Worm (Caenorhabditis elegans) whole organism, L1 larva: ENCODE results near the gene C14E2.3.

Experiments used
- C16A3.4 ChIP-seq: fragments of 150-350 bp; optimal IDR thresholded peaks from 2 replicates; lab custom pipeline; 2014; ENCODE audit warnings: missing biosample characterization, missing genetic modification characterization
- C34B4.2 ChIP-seq: sonication (generic microtip); optimal IDR thresholded peaks from 2 replicates; lab custom pipeline; 2017; ENCODE audit warnings: mild to moderate bottlenecking, missing genetic modification characterization, missing compliant biosample characterization
- F16B12.6 ChIP-seq: fragments of 150-350 bp; optimal IDR thresholded peaks from 2 replicates; lab custom pipeline; 2014; ENCODE audit warnings: missing biosample characterization, missing genetic modification characterization
- Y116A8C.19 ChIP-seq: sonication (generic microtip); optimal IDR thresholded peaks from 2 replicates; lab custom pipeline; 2016; ENCODE audit warnings: missing compliant biosample characterization, missing genetic modification characterization, borderline replicate concordance
- aly-2 ChIP-seq: fragments of 150-350 bp; optimal IDR thresholded peaks from 2 replicates; lab custom pipeline; 2014; ENCODE audit warnings: missing biosample characterization, missing genetic modification characterization
- ama-1 ChIP-seq: fragments of 150-350 bp; optimal IDR thresholded peaks from 2 replicates; lab custom pipeline; 2014
- blmp-1 ChIP-seq: fragments of 150-350 bp; optimal IDR thresholded peaks from 2 replicates; lab custom pipeline; 2014; ENCODE audit warnings: missing biosample characterization, missing genetic modification characterization
- ceh-63 ChIP-seq: fragments of 200-800 bp; sonication (Bioruptor generic); optimal IDR thresholded peaks from 2 replicates; lab custom pipeline; 2018; ENCODE audit warnings: mild to moderate bottlenecking, missing genetic modification characterization, missing compliant biosample characterization
- ceh-8 ChIP-seq: fragments of 200-800 bp; sonication (Bioruptor generic); optimal IDR thresholded peaks from 2 replicates; lab custom pipeline; 2018; ENCODE audit warnings: mild to moderate bottlenecking, missing genetic modification characterization, moderate library complexity, missing compliant biosample characterization
- ceh-82 ChIP-seq, 3 experiments: fragments of 150-350 bp in 1 of 3; sonication (generic microtip) in 2 of 3; optimal IDR thresholded peaks; 2 replicates each; lab custom pipeline; 2014 to 2017; ENCODE audit warnings: missing biosample characterization in 3 of 3, missing genetic modification characterization in 3 of 3
- ceh-90 ChIP-seq: sonication (generic microtip); optimal IDR thresholded peaks from 2 replicates; lab custom pipeline; 2016; ENCODE audit warnings: missing genetic modification characterization, missing compliant biosample characterization
- dpl-1 ChIP-seq, 3 experiments: fragments of 150-350 bp in 2 of 3; sonication (generic microtip) in 1 of 3; optimal IDR thresholded peaks; 2 replicates each; lab custom pipeline; 2014 to 2017; ENCODE audit warnings: missing biosample characterization in 3 of 3, missing genetic modification characterization in 3 of 3, missing genetic modification reagents in 3 of 3
- efl-1 ChIP-seq, 4 experiments: fragments of 150-350 bp; optimal IDR thresholded peaks in 3 of 4; peaks in 1 of 4; 1 replicate in 1 of 4; 2 replicates in 3 of 4; lab custom pipeline; 2014; ENCODE audit warnings: missing biosample characterization in 2 of 4, missing genetic modification characterization in 2 of 4, missing genetic modification reagents in 2 of 4
- efl-3 ChIP-seq: fragments of 200-800 bp; sonication (Bioruptor generic); optimal IDR thresholded peaks from 2 replicates; lab custom pipeline; 2018; ENCODE audit warnings: mild to moderate bottlenecking, missing genetic modification characterization, missing compliant biosample characterization
- egl-13 ChIP-seq: sonication (generic microtip); optimal IDR thresholded peaks from 2 replicates; lab custom pipeline; 2016; ENCODE audit warnings: missing genotype, missing genetic modification reagents, missing genetic modification characterization, missing compliant biosample characterization
- elt-3 ChIP-seq, 6 experiments: fragments of 150-350 bp in 1 of 6; sonication (generic microtip); optimal IDR thresholded peaks; 2 replicates each; lab custom pipeline; 2017 to 2018; ENCODE audit warnings: missing biosample characterization in 6 of 6, missing genetic modification characterization in 6 of 6, inconsistent platforms in 1 of 6
- fos-1 ChIP-seq: fragments of 150-350 bp; optimal IDR thresholded peaks from 2 replicates; lab custom pipeline; 2014; ENCODE audit warnings: missing biosample characterization, missing genetic modification characterization
- grh-1 ChIP-seq: fragments of 200-800 bp; sonication (Bioruptor generic); IDR thresholded peaks from 2 replicates; pipeline ENCODE4 v1.3.6; 2022; ENCODE audit warnings: missing genetic modification reagents, missing genetic modification characterization, missing compliant biosample characterization
- hlh-17 ChIP-seq: fragments of 200-800 bp; sonication (Bioruptor generic); optimal IDR thresholded peaks from 2 replicates; lab custom pipeline; 2018; ENCODE audit warnings: missing genetic modification characterization, mild to moderate bottlenecking, missing compliant biosample characterization, moderate library complexity, borderline replicate concordance
- hlh-4 ChIP-seq: sonication (generic microtip); optimal IDR thresholded peaks from 2 replicates; lab custom pipeline; 2016; ENCODE audit warnings: mild to moderate bottlenecking, missing genetic modification characterization, missing compliant biosample characterization
- hpl-2 ChIP-seq: fragments of 150-350 bp; optimal IDR thresholded peaks from 2 replicates; lab custom pipeline; 2014; ENCODE audit warnings: missing biosample characterization, missing genetic modification reagents, missing genetic modification characterization
- jun-1 ChIP-seq: fragments of 150-350 bp; optimal IDR thresholded peaks from 2 replicates; lab custom pipeline; 2014; ENCODE audit warnings: missing biosample characterization, missing genetic modification reagents, missing genetic modification characterization
- lin-15B ChIP-seq: fragments of 150-350 bp; sonication (generic microtip); optimal IDR thresholded peaks from 3 replicates; lab custom pipeline; 2014; ENCODE audit warnings: missing biosample characterization, missing genetic modification characterization
- lin-35 ChIP-seq, 2 experiments: fragments of 150-350 bp; optimal IDR thresholded peaks; 2 replicates each; lab custom pipeline; 2014; ENCODE audit warnings: missing biosample characterization in 2 of 2, missing genetic modification characterization in 2 of 2, missing genetic modification reagents in 2 of 2
- lin-39 ChIP-seq: fragments of 150-350 bp; optimal IDR thresholded peaks from 2 replicates; lab custom pipeline; 2014; ENCODE audit warnings: missing biosample characterization, missing genetic modification reagents, missing genetic modification characterization
- lsy-2 ChIP-seq, 2 experiments: fragments of 150-350 bp; optimal IDR thresholded peaks; 2 replicates each; lab custom pipeline; 2014; ENCODE audit warnings: missing biosample characterization in 2 of 2, missing genetic modification characterization in 2 of 2
- mef-2 ChIP-seq: fragments of 150-350 bp; optimal IDR thresholded peaks from 2 replicates; lab custom pipeline; 2014; ENCODE audit warnings: missing biosample characterization, missing genetic modification characterization
- nhr-11 ChIP-seq: fragments of 150-350 bp; optimal IDR thresholded peaks from 2 replicates; lab custom pipeline; 2014; ENCODE audit warnings: missing biosample characterization, missing genetic modification characterization
- nhr-20 ChIP-seq: sonication (generic microtip); optimal IDR thresholded peaks from 2 replicates; lab custom pipeline; 2016; ENCODE audit warnings: mild to moderate bottlenecking, missing genetic modification characterization, missing compliant biosample characterization
- nhr-237 ChIP-seq: fragments of 150-350 bp; optimal IDR thresholded peaks from 2 replicates; lab custom pipeline; 2014; ENCODE audit warnings: missing biosample characterization, missing genetic modification characterization
- nhr-71 ChIP-seq: sonication (generic microtip); optimal IDR thresholded peaks from 2 replicates; lab custom pipeline; 2016; ENCODE audit warnings: mild to moderate bottlenecking, missing genetic modification characterization, moderate library complexity, missing compliant biosample characterization
- nhr-77 ChIP-seq: fragments of 150-350 bp; optimal IDR thresholded peaks from 2 replicates; lab custom pipeline; 2014; ENCODE audit warnings: missing biosample characterization, missing genetic modification characterization
- nhr-85 ChIP-seq: sonication (generic microtip); peaks from one replicate; lab custom pipeline; 2016; ENCODE audit warnings: missing genetic modification characterization, inconsistent platforms, missing compliant biosample characterization
- pag-3 ChIP-seq: sonication (generic microtip); optimal IDR thresholded peaks from 2 replicates; lab custom pipeline; 2017; ENCODE audit warnings: missing genetic modification characterization, mild to moderate bottlenecking, missing compliant biosample characterization, antibody characterized with exemption, borderline replicate concordance; ENCODE audit not compliant: insufficient read depth
- pqm-1 ChIP-seq: sonication (generic microtip); optimal IDR thresholded peaks from 3 replicates; lab custom pipeline; 2017; ENCODE audit warnings: missing biosample characterization, missing genetic modification characterization
- skn-1 ChIP-seq: fragments of 150-350 bp; optimal IDR thresholded peaks from 2 replicates; lab custom pipeline; 2014; ENCODE audit warnings: missing biosample characterization, missing genetic modification characterization
- snpc-4 ChIP-seq: fragments of 150-350 bp; optimal IDR thresholded peaks from 2 replicates; lab custom pipeline; 2014; ENCODE audit warnings: missing biosample characterization, missing genetic modification characterization
- snu-23 ChIP-seq: sonication (generic microtip); optimal IDR thresholded peaks from 2 replicates; lab custom pipeline; 2016; ENCODE audit warnings: missing genetic modification characterization, missing compliant biosample characterization
- sptf-1 ChIP-seq: fragments of 150-350 bp; optimal IDR thresholded peaks from 2 replicates; lab custom pipeline; 2014; ENCODE audit warnings: missing biosample characterization, missing genetic modification characterization
- swsn-7 ChIP-seq: sonication (generic microtip); optimal IDR thresholded peaks from 2 replicates; lab custom pipeline; 2016; ENCODE audit warnings: missing genetic modification characterization, missing compliant biosample characterization
- tbx-2 ChIP-seq: sonication (generic microtip); optimal IDR thresholded peaks from 2 replicates; lab custom pipeline; 2016; ENCODE audit warnings: missing genetic modification characterization, missing compliant biosample characterization
- unc-130 ChIP-seq: fragments of 150-350 bp; optimal IDR thresholded peaks from 2 replicates; lab custom pipeline; 2017; ENCODE audit warnings: missing biosample characterization, missing genetic modification characterization, inconsistent platforms
- unc-30 ChIP-seq: sonication (generic microtip); optimal IDR thresholded peaks from 2 replicates; lab custom pipeline; 2017; ENCODE audit warnings: missing biosample characterization, missing genetic modification characterization
- unc-86 ChIP-seq: sonication (generic microtip); optimal IDR thresholded peaks from 2 replicates; lab custom pipeline; 2016; ENCODE audit warnings: missing genetic modification characterization, missing compliant biosample characterization
- xbp-1 ChIP-seq: sonication (generic microtip); optimal IDR thresholded peaks from 2 replicates; lab custom pipeline; 2016; ENCODE audit warnings: missing genetic modification characterization, missing compliant biosample characterization
- zip-4 ChIP-seq: fragments of 200-800 bp; sonication (Bioruptor generic); optimal IDR thresholded peaks from 2 replicates; lab custom pipeline; 2018; ENCODE audit warnings: mild to moderate bottlenecking, missing genetic modification characterization, moderate library complexity, missing compliant biosample characterization
- ztf-11 ChIP-seq, 2 experiments: sonication (generic microtip); optimal IDR thresholded peaks; 2 replicates each; lab custom pipeline; 2016 to 2017; ENCODE audit warnings: missing genetic modification characterization in 2 of 2, missing biosample characterization in 1 of 2, missing compliant biosample characterization in 1 of 2
- ztf-4 ChIP-seq: fragments of 150-350 bp; optimal IDR thresholded peaks from 2 replicates; lab custom pipeline; 2014; ENCODE audit warnings: missing biosample characterization, missing genetic modification characterization

C14E2.3 gene

ce11 chrX:1811436-1811835 lies at the start of gene C14E2.3:
C14E2.3 (minus strand) TSS chrX:1811536.
- TF ChIP-seq blmp-1 (no peak), lin-15B (tag; lab: Kevin White, UChicago) (no peak), zip-4 (GFP tag; lab: Kevin White, UChicago) (no peak), snu-23 (GFP tag; lab: Kevin White, UChicago) (no peak), ceh-82 (tag; optimal IDR thresholded peaks at IDR 0.05; lab: Kevin White, UChicago) (no peak), tbx-2 (tag; lab: Kevin White, UChicago) (no peak), snpc-4 (no peak), hlh-17 (GFP tag; lab: Kevin White, UChicago) (no peak), fos-1 (tag; lab: Kevin White, UChicago) (no peak), pag-3 (no peak), ceh-90 (tag; lab: Kevin White, UChicago) (no peak)
- TF ChIP-seq, all 84 proteins: peak for 0

ce11 chrX:1860422-1860821 lies 49.1 kb upstream of the C14E2.3 start, which contains the start of gene T26C11.8:
T26C11.8 (plus strand) TSS chrX:1860722.
- no peak for TF ChIP-seq skn-1

ce11 chrX:1858616-1859015 lies 47.3 kb upstream of the C14E2.3 start:
- peak; percentile 66 for TF ChIP-seq nhr-20 (tag; lab: Kevin White, UChicago)
- TF ChIP-seq snpc-4 = no peak
- TF ChIP-seq swsn-7 = peak; percentile 56
- TF ChIP-seq Y116A8C.19 (tag; lab: Kevin White, UChicago) = no peak
- peak; percentile 20 for TF ChIP-seq unc-86 (tag; lab: Kevin White, UChicago)
- TF ChIP-seq pqm-1 (tag; lab: Kevin White, UChicago) = no peak
- peak in 1 of 3 experiments; percentile 9 for TF ChIP-seq dpl-1 (GFP tag; optimal IDR thresholded peaks at IDR 0.05; lab: Kevin White, UChicago)
- TF ChIP-seq ceh-63 (GFP tag; lab: Kevin White, UChicago) = no peak
- TF ChIP-seq aly-2 (tag; lab: Kevin White, UChicago) = no peak
- no peak for TF ChIP-seq unc-130 (tag; lab: Kevin White, UChicago)
- TF ChIP-seq efl-3 (GFP tag; lab: Kevin White, UChicago) = no peak
- no peak for TF ChIP-seq pag-3
- peak; percentile 24 for TF ChIP-seq C16A3.4 (tag; lab: Kevin White, UChicago)
- no peak for TF ChIP-seq hlh-17 (GFP tag; lab: Kevin White, UChicago)
- peak; percentile 60 for TF ChIP-seq nhr-85
- TF ChIP-seq hlh-4 = no peak
- no peak for TF ChIP-seq ceh-90 (tag; lab: Kevin White, UChicago)
- TF ChIP-seq elt-3 (tag; optimal IDR thresholded peaks at IDR 0.05; lab: Kevin White, UChicago) = peak in 2 of 6 experiments; percentile 6 to 12
- TF ChIP-seq C34B4.2 (tag; lab: Kevin White, UChicago) = no peak
- no peak for TF ChIP-seq lin-39
- TF ChIP-seq nhr-71 (tag; lab: Kevin White, UChicago) = no peak
- peak; percentile 25 for TF ChIP-seq nhr-77 (tag; lab: Kevin White, UChicago)
- TF ChIP-seq efl-1 (optimal IDR thresholded peaks at IDR 0.05; lab: Kevin White, UChicago) = peak; percentile 20 to 31
- peak; percentile 0 to 93 for TF ChIP-seq efl-1 (GFP tag; optimal IDR thresholded peaks at IDR 0.05 in 1 of 2; lab: Kevin White, UChicago)
- no peak for TF ChIP-seq hpl-2
- no peak for TF ChIP-seq lin-15B (tag; lab: Kevin White, UChicago)
- no peak for TF ChIP-seq unc-30 (tag; lab: Kevin White, UChicago)
- peak in 1 of 2 experiments; percentile 55 for TF ChIP-seq ztf-11 (tag; optimal IDR thresholded peaks at IDR 0.05; lab: Kevin White, UChicago)
- no peak for TF ChIP-seq sptf-1 (tag; lab: Kevin White, UChicago)
- TF ChIP-seq mef-2 (tag; lab: Kevin White, UChicago) = no peak
- TF ChIP-seq F16B12.6 = no peak
- TF ChIP-seq grh-1 (GFP tag; lab: Robert Waterston, UW) = peak; percentile 48
- peak; percentile 50 for TF ChIP-seq jun-1
- TF ChIP-seq lsy-2 (tag; optimal IDR thresholded peaks at IDR 0.05; lab: Kevin White, UChicago) = peak; percentile 41 to 45
- TF ChIP-seq egl-13 (tag; lab: Kevin White, UChicago) = peak; percentile 19
- TF ChIP-seq ama-1 (lab: Kevin White, UChicago) = no peak
- no peak for TF ChIP-seq ztf-4 (tag; lab: Kevin White, UChicago)
- TF ChIP-seq nhr-237 (tag; lab: Kevin White, UChicago) = no peak
- peak; percentile 57 for TF ChIP-seq xbp-1
- TF ChIP-seq nhr-11 (tag; lab: Kevin White, UChicago) = no peak
- peak; percentile 24 to 73 for TF ChIP-seq lin-35 (GFP tag; optimal IDR thresholded peaks at IDR 0.05; lab: Kevin White, UChicago)
- peak in 2 of 3 experiments; percentile 52 to 55 for TF ChIP-seq ceh-82 (tag; optimal IDR thresholded peaks at IDR 0.05; lab: Kevin White, UChicago)
- TF ChIP-seq tbx-2 (tag; lab: Kevin White, UChicago) = peak; percentile 69
- peak; percentile 64 for TF ChIP-seq ceh-8 (GFP tag; lab: Kevin White, UChicago)
